Worm (Caenorhabditis elegans) whole organism, young adult: ENCODE data around the gene F56C3.1.
A peak's percentile ranks its signal among the peaks of the same experiment; 100 is the strongest.
"Not testable (repeated sequence)": the region's sequence is repeated elsewhere in the genome, so short reads cannot be mapped to it uniquely, and the experiment has no call there.

Source experiments
- aptf-3 ChIP-seq: fragments of 200-800 bp; sonication (Bioruptor generic); IDR thresholded peaks from 2 replicates; pipeline ENCODE4 v1.3.6; 2022; ENCODE audit warnings: missing genetic modification characterization, missing compliant biosample characterization
- attf-6 ChIP-seq: fragments of 200-800 bp; sonication (Bioruptor generic); IDR thresholded peaks from 2 replicates; pipeline ENCODE4 v1.3.6; 2022; ENCODE audit warnings: missing genetic modification reagents, missing genetic modification characterization, missing compliant biosample characterization
- dox-1 ChIP-seq: fragments of 200-800 bp; sonication (Bioruptor generic); IDR thresholded peaks from 2 replicates; pipeline ENCODE4 v1.3.6; 2022; ENCODE audit warnings: missing genetic modification reagents, missing genetic modification characterization, missing compliant biosample characterization
- hsf-1 ChIP-seq: fragments of 200-800 bp; sonication (Bioruptor generic); IDR thresholded peaks from 2 replicates; pipeline ENCODE4 v1.3.6; 2022; ENCODE audit warnings: missing genetic modification reagents, missing genetic modification characterization, missing compliant biosample characterization
- lin-26 ChIP-seq: fragments of 200-800 bp; sonication (Bioruptor generic); IDR thresholded peaks from 2 replicates; pipeline ENCODE4 v1.3.6; 2022; ENCODE audit warnings: missing genetic modification reagents, missing genetic modification characterization, missing compliant biosample characterization
- lsl-1 ChIP-seq: fragments of 200-800 bp; sonication (Bioruptor generic); optimal IDR thresholded peaks from 2 replicates; lab custom pipeline; 2018; ENCODE audit warnings: mild to moderate bottlenecking, missing genetic modification characterization, moderate library complexity, missing compliant biosample characterization
- nfya-1 ChIP-seq: sonication (generic microtip); optimal IDR thresholded peaks from 2 replicates; lab custom pipeline; 2017; ENCODE audit warnings: antibody characterized with exemption, missing compliant biosample characterization, missing genetic modification characterization, borderline replicate concordance; ENCODE audit not compliant: insufficient read depth
- pbrm-1 ChIP-seq: fragments of 200-800 bp; sonication (Bioruptor generic); IDR thresholded peaks from 2 replicates; pipeline ENCODE4 v1.3.6; 2022; ENCODE audit warnings: missing genetic modification reagents, missing genetic modification characterization, missing compliant biosample characterization
- rcor-1 ChIP-seq: fragments of 200-800 bp; sonication (Bioruptor generic); IDR thresholded peaks from 2 replicates; pipeline ENCODE4 v1.3.6; 2022; ENCODE audit warnings: missing genetic modification reagents, missing genetic modification characterization, missing compliant biosample characterization
- snpc-4 ChIP-seq, 5 experiments: fragments of 150-350 bp in 1 of 5; sonication (generic microtip) in 4 of 5; optimal IDR thresholded peaks; 2 replicates each; lab custom pipeline; 2014 to 2018; ENCODE audit warnings: missing genetic modification characterization in 5 of 5, missing biosample characterization in 3 of 5, antibody characterized with exemption in 2 of 5, mild to moderate bottlenecking in 2 of 5, missing compliant biosample characterization in 2 of 5, missing genotype in 2 of 5, moderate library complexity in 2 of 5, missing genetic modification reagents in 1 of 5
- ztf-26 ChIP-seq: sonication (generic microtip); optimal IDR thresholded peaks from 2 replicates; lab custom pipeline; 2017; ENCODE audit warnings: missing genetic modification characterization, missing compliant biosample characterization

ce11 chrX:1422221-1422620, 35.1 kb downstream of the F56C3.1 start:
- TF ChIP-seq lin-26 (GFP tag; lab: Robert Waterston, UW); nfya-1 (tag; lab: Kevin White, UChicago); pbrm-1; rcor-1 (GFP tag; lab: Robert Waterston, UW); snpc-4 (GFP tag; optimal IDR thresholded peaks at IDR 0.05; lab: Kevin White, UChicago); snpc-4 (tag; optimal IDR thresholded peaks at IDR 0.05; lab: Kevin White, UChicago); attf-6 (GFP tag; lab: Robert Waterston, UW); aptf-3 (GFP tag; lab: Robert Waterston, UW); ztf-26 (tag; lab: Kevin White, UChicago); hsf-1; lsl-1: not testable (repeated sequence)
- peak; percentile 60; the same call in 1 of the 2 replicates for TF ChIP-seq dox-1
